Worm (Caenorhabditis elegans) whole organism, young adult: Measurements from ENCODE around the gene W04E12.3.

Source experiments
- ama-1 ChIP-seq, 3 experiments: fragments of 150-350 bp in 1 of 3; sonication (generic microtip) in 2 of 3; optimal IDR thresholded peaks; 2 replicates each; lab custom pipeline; 2014 to 2018; ENCODE audit warnings: missing biosample characterization in 2 of 3, missing genetic modification characterization in 2 of 3, missing genetic modification reagents in 2 of 3
- hmg-1.2 ChIP-seq: fragments of 200-800 bp; sonication (Bioruptor generic); IDR thresholded peaks from 2 replicates; pipeline ENCODE4 v1.3.6; 2022; ENCODE audit warnings: missing genetic modification reagents, missing genetic modification characterization, missing compliant biosample characterization
- nfya-1 ChIP-seq: sonication (generic microtip); optimal IDR thresholded peaks from 2 replicates; lab custom pipeline; 2017; ENCODE audit warnings: antibody characterized with exemption, missing compliant biosample characterization, missing genetic modification characterization, borderline replicate concordance; ENCODE audit not compliant: insufficient read depth
- zfh-2 ChIP-seq: fragments of 200-800 bp; sonication (Bioruptor generic); conservative IDR thresholded peaks from 2 replicates; pipeline ENCODE4 v1.3.6; 2022; ENCODE audit warnings: missing genetic modification reagents, missing genetic modification characterization, missing compliant biosample characterization

DNA sequence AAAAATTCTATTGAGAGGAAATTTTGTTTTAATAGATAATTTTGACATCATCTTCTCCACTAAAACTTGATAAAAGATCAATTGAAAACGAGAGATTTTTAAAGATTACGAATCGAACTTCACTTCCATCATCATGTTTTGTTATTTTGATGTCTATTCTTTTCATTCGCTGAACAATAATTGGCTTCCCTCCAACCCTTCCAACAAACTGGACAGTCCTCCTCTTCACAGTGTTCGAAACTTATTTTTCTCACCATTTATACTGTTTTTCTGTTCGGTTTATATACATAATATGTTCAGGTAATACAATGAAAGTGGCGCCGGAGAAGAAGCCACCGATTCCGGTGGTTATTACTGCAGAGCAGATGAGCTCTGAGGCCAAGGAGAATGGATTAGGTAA lies 19.0 kb downstream of the W04E12.3 start, which contains the start of gene M162.5:
- TF ChIP-seq hmg-1.2 (GFP tag; lab: Robert Waterston, UW): no peak
- no peak for TF ChIP-seq nfya-1 (tag; lab: Kevin White, UChicago)
- TF ChIP-seq ama-1 (optimal IDR thresholded peaks at IDR 0.05; lab: Kevin White, UChicago): no peak
- TF ChIP-seq ama-1 (GFP tag; optimal IDR thresholded peaks at IDR 0.05; lab: Kevin White, UChicago): no peak
- TF ChIP-seq zfh-2 (GFP tag; lab: Robert Waterston, UW): no peak
